Fruit fly (Drosophila melanogaster): ENCODE measurements around the gene Raf.

The Raf gene

dm6 chrX:2321900-2322555 lies 26.8 kb downstream of the Raf start (continued):
- TF ChIP-seq lola (GFP tag; optimal IDR thresholded peaks at IDR 0.05) = peak in 1 of 3 experiments; percentile 31
- no peak for TF ChIP-seq CG16779 (GFP tag; IDR thresholded peaks at IDR 0.05)
- TF ChIP-seq tx (GFP tag; optimal IDR thresholded peaks at IDR 0.05) = no peak
- peak; percentile 32 for TF ChIP-seq Kr (GFP tag; optimal IDR thresholded peaks at IDR 0.05)
- peak; percentile 62 for TF ChIP-seq CG7786 (GFP tag; optimal IDR thresholded peaks at IDR 0.05)
- peak; percentile 57 for TF ChIP-seq chn (GFP tag; optimal IDR thresholded peaks at IDR 0.05)
- TF ChIP-seq disco-r (GFP tag; optimal IDR thresholded peaks at IDR 0.05) = peak; percentile 22
- no peak for TF ChIP-seq C15 (GFP tag; IDR thresholded peaks at IDR 0.05)
- TF ChIP-seq H15 (GFP tag; IDR thresholded peaks at IDR 0.05) = 0 out of 3 replicates have a peak, but pooled peaks have one; percentile 28
- peak; percentile 38 for TF ChIP-seq Abd-B (GFP tag; optimal IDR thresholded peaks at IDR 0.05)
- no peak for TF ChIP-seq Hmx (GFP tag; optimal IDR thresholded peaks at IDR 0.05)
- TF ChIP-seq CG2678 (tag; optimal IDR thresholded peaks at IDR 0.05) = peak; percentile 39
- 0 out of 2 replicates have a peak, but pooled peaks have one; percentile 36 for TF ChIP-seq stc (GFP tag; IDR thresholded peaks at IDR 0.05)
- TF ChIP-seq ssp (GFP tag; IDR thresholded peaks at IDR 0.05) = peak; percentile 61
- TF ChIP-seq ind (GFP tag; optimal IDR thresholded peaks at IDR 0.05) = peak; percentile 37
- no peak for TF ChIP-seq Sry-β (GFP tag; optimal IDR thresholded peaks at IDR 0.05)
- peak; percentile 8 for TF ChIP-seq Dek (tag; optimal IDR thresholded peaks at IDR 0.05)
- no peak for TF ChIP-seq Nf-YC (tag; optimal IDR thresholded peaks at IDR 0.05)
- no peak for TF ChIP-seq CG7963 (GFP tag; IDR thresholded peaks at IDR 0.05; ENCODE audit: partially characterized antibody)
- no peak for TF ChIP-seq CG8290 (GFP tag; optimal IDR thresholded peaks at IDR 0.05)
- peak in 1 of 2 experiments; percentile 69 for TF ChIP-seq CG8290 (tag; optimal IDR thresholded peaks at IDR 0.05)
- no peak for TF ChIP-seq CG1832 (GFP tag; optimal IDR thresholded peaks at IDR 0.05)
- no peak for TF ChIP-seq peb (GFP tag; IDR thresholded peaks at IDR 0.05)
- peak; percentile 54; the same call in 1 of the 2 replicates for TF ChIP-seq sens-2 (GFP tag; IDR thresholded peaks at IDR 0.05)
- peak; percentile 43 for TF ChIP-seq nmo (GFP tag; optimal IDR thresholded peaks at IDR 0.05)
- no peak for TF ChIP-seq hkb (optimal IDR thresholded peaks at IDR 0.05)
- peak; percentile 60 for TF ChIP-seq hkb (GFP tag; IDR thresholded peaks at IDR 0.05)
- peak; percentile 35 for TF ChIP-seq CG13775 (GFP tag; optimal IDR thresholded peaks at IDR 0.05)
- no peak for TF ChIP-seq CG7271 (tag; optimal IDR thresholded peaks at IDR 0.05)
- peak; percentile 53; the same call in 1 of the 3 replicates for TF ChIP-seq Optix (GFP tag; IDR thresholded peaks at IDR 0.05)
- TF ChIP-seq hth (optimal IDR thresholded peaks at IDR 0.05) = no peak
- no peak for TF ChIP-seq CG9437 (GFP tag; optimal IDR thresholded peaks at IDR 0.05)
- no peak for TF ChIP-seq CG17186 (GFP tag; optimal IDR thresholded peaks at IDR 0.05)
- TF ChIP-seq maf-S (GFP tag; optimal IDR thresholded peaks at IDR 0.05) = no peak
- TF ChIP-seq pho (GFP tag; optimal IDR thresholded peaks at IDR 0.05) = peak; percentile 28
- TF ChIP-seq CG31365 (tag; optimal IDR thresholded peaks at IDR 0.05) = no peak
- no peak for TF ChIP-seq CG2116 (GFP tag; optimal IDR thresholded peaks at IDR 0.05)
- no peak for TF ChIP-seq CG6254 (GFP tag; optimal IDR thresholded peaks at IDR 0.05)
- peak; percentile 84 for TF ChIP-seq sens (GFP tag)
- no peak for TF ChIP-seq CG9215 (GFP tag; IDR thresholded peaks at IDR 0.05)
- no peak for TF ChIP-seq Tbp (GFP tag; optimal IDR thresholded peaks at IDR 0.05)
- TF ChIP-seq CG14050 (GFP tag; IDR thresholded peaks at IDR 0.05) = peak; percentile 70
- no peak for TF ChIP-seq mld (GFP tag; IDR thresholded peaks at IDR 0.05; ENCODE audit: partially characterized antibody)
- no peak for TF ChIP-seq abd-A (tag; optimal IDR thresholded peaks at IDR 0.05)
- TF ChIP-seq CkIIα-i1 (GFP tag; IDR thresholded peaks at IDR 0.05) = no peak
- no peak for TF ChIP-seq Nf-YA (GFP tag; IDR thresholded peaks at IDR 0.05)
- TF ChIP-seq eyg (GFP tag; optimal IDR thresholded peaks at IDR 0.05) = peak; percentile 8
- TF ChIP-seq onecut (GFP tag; IDR thresholded peaks at IDR 0.05) = no peak
- TF ChIP-seq CG4360 (GFP tag; IDR thresholded peaks at IDR 0.05) = 0 out of 2 replicates have a peak, but pooled peaks have one; percentile 31
- TF ChIP-seq cg (GFP tag; optimal IDR thresholded peaks at IDR 0.05) = peak; percentile 71
- TF ChIP-seq Chrac-16 (GFP tag; optimal IDR thresholded peaks at IDR 0.05) = peak; percentile 47
